Worm (Caenorhabditis elegans): ENCODE results near the gene C07C7.1.

DNA sequence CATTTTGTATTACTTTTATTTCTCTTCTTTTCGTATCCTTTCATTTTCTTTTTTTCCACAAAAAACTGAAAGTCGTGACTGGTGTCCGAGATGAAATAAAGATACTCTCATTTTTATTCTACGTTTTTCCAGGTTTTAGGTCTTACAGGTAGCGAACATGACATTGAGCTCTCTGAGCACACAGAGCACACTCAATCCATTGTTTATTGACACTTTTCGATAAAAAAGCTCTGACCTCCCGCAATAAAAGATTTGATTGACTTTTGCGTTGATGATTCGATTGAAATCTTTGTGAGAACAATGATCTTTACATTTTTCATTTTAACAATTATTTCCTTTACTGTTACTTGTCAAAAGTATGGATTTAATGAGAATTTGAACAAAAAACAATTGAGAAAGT is 27.5 kb downstream of the C07C7.1 start, which contains the start of gene C46C2.6:
- no peak for TF ChIP-seq unc-62 (GFP tag; optimal IDR thresholded peaks at IDR 0.05)
- no peak for TF ChIP-seq nhr-12 (tag; optimal IDR thresholded peaks at IDR 0.05)
- no peak for TF ChIP-seq mdl-1 (tag; optimal IDR thresholded peaks at IDR 0.05)
- TF ChIP-seq unc-39 (tag; optimal IDR thresholded peaks at IDR 0.05): no peak
- TF ChIP-seq nhr-11 (tag; optimal IDR thresholded peaks at IDR 0.05): no peak
- no peak for TF ChIP-seq zag-1 (tag; optimal IDR thresholded peaks at IDR 0.05)
- no peak for TF ChIP-seq ceh-16 (tag; optimal IDR thresholded peaks at IDR 0.05)
- TF ChIP-seq lin-15B (tag; optimal IDR thresholded peaks at IDR 0.05): no peak

Measured in whole organism, L3 larva.